Worm (Caenorhabditis elegans): ENCODE results near the gene grl-14.
A peak's percentile ranks its signal among the peaks of the same experiment; 100 is the strongest.

Gene grl-14

ce11 chrV:20782188-20782587, 43.2 kb upstream of the grl-14 start (continued):
- TF ChIP-seq madf-5 (GFP tag; IDR thresholded peaks at IDR 0.05) (no peak), ces-1 (GFP tag; optimal IDR thresholded peaks at IDR 0.05) (peak; percentile 94), vab-7 (GFP tag; IDR thresholded peaks at IDR 0.05) (no peak; the same call in 1 of the 2 replicates), ceh-82 (tag; optimal IDR thresholded peaks at IDR 0.05) (no peak), lin-39 (tag; optimal IDR thresholded peaks at IDR 0.05) (no peak), daf-19 (GFP tag; conservative IDR thresholded peaks at IDR 0.05) (no peak), lin-13 (GFP tag; optimal IDR thresholded peaks at IDR 0.05) (no peak), ceh-62 (tag; optimal IDR thresholded peaks at IDR 0.05) (no peak), daf-16 (GFP tag; optimal IDR thresholded peaks at IDR 0.05) (no peak), daf-16 (tag; optimal IDR thresholded peaks at IDR 0.05) (peak; percentile 25), nhr-76 (tag; optimal IDR thresholded peaks at IDR 0.05) (no peak), spr-1 (tag; optimal IDR thresholded peaks at IDR 0.05) (no peak), egl-43 (GFP tag; IDR thresholded peaks at IDR 0.05) (no peak), nhr-10 (tag; optimal IDR thresholded peaks at IDR 0.05) (no peak), ceh-28 (tag; optimal IDR thresholded peaks at IDR 0.05) (no peak), hlh-11 (tag; optimal IDR thresholded peaks at IDR 0.05) (peak; percentile 43), nhr-111 (GFP tag; optimal IDR thresholded peaks at IDR 0.05) (no peak), rbr-2 (tag; optimal IDR thresholded peaks at IDR 0.05) (peak; percentile 47), fos-1 (tag; optimal IDR thresholded peaks at IDR 0.05) (no peak), ctbp-1 (GFP tag; IDR thresholded peaks at IDR 0.05) (peak; percentile 83), dmd-9 (GFP tag; IDR thresholded peaks at IDR 0.05) (no peak), aha-1 (tag) (peak; percentile 82), F26F4.8 (GFP tag; conservative IDR thresholded peaks at IDR 0.05) (no peak), daf-12 (tag; optimal IDR thresholded peaks at IDR 0.05) (no peak), aly-2 (tag; optimal IDR thresholded peaks at IDR 0.05) (no peak), F49E8.2 (tag; optimal IDR thresholded peaks at IDR 0.05; ENCODE audit: borderline replicate concordance) (no peak), cey-2 (tag; optimal IDR thresholded peaks at IDR 0.05; ENCODE audit: borderline replicate concordance, insufficient read depth) (no peak), sdz-12 (GFP tag; optimal IDR thresholded peaks at IDR 0.05) (no peak), mes-2 (tag; optimal IDR thresholded peaks at IDR 0.05; ENCODE audit: poor library complexity, severe bottlenecking) (no peak), egl-27 (tag; optimal IDR thresholded peaks at IDR 0.05) (no peak), nhr-25 (tag; optimal IDR thresholded peaks at IDR 0.05; ENCODE audit: borderline replicate concordance, insufficient read depth) (no peak), hlh-30 (tag; optimal IDR thresholded peaks at IDR 0.05; ENCODE audit: insufficient read depth) (peak; percentile 84), nhr-48 (tag; optimal IDR thresholded peaks at IDR 0.05) (peak; percentile 40), nhr-11 (tag; optimal IDR thresholded peaks at IDR 0.05) (peak; percentile 43), nhr-237 (tag; optimal IDR thresholded peaks at IDR 0.05) (no peak), F37D6.2 (tag; optimal IDR thresholded peaks at IDR 0.05) (peak; percentile 39), ZK546.5 (tag; optimal IDR thresholded peaks at IDR 0.05) (no peak), lin-15B (tag; optimal IDR thresholded peaks at IDR 0.05) (no peak), ZK337.2 (GFP tag; IDR thresholded peaks at IDR 0.05) (no peak), zfp-2 (tag; optimal IDR thresholded peaks at IDR 0.05) (no peak), Y75B8A.6 (GFP tag; IDR thresholded peaks at IDR 0.05) (no peak), F10B5.3 (tag; optimal IDR thresholded peaks at IDR 0.05) (no peak), dve-1 (tag; optimal IDR thresholded peaks at IDR 0.05; ENCODE audit: insufficient read depth) (no peak), tra-1 (GFP tag; IDR thresholded peaks at IDR 0.05) (no peak), gei-8 (GFP tag; optimal IDR thresholded peaks at IDR 0.05) (no peak), lin-38 (GFP tag; IDR thresholded peaks at IDR 0.05) (0 out of 2 replicates have a peak, but pooled peaks have one; percentile 19), mdt-29 (GFP tag; IDR thresholded peaks at IDR 0.05) (no peak), ceh-44 (GFP tag; IDR thresholded peaks at IDR 0.05) (no peak), hmg-1.1 (GFP tag; IDR thresholded peaks at IDR 0.05) (peak; percentile 55; the same call in 1 of the 2 replicates), nhr-6 (tag; optimal IDR thresholded peaks at IDR 0.05) (no peak), Y105C5A.15 (GFP tag; IDR thresholded peaks at IDR 0.05) (no peak), nhr-41 (GFP tag; IDR thresholded peaks at IDR 0.05) (no peak)

Data from whole organism, L4 larva.